Worm (Caenorhabditis elegans): ENCODE measurements around the gene rpn-12.

- no peak for TF ChIP-seq nhr-76 (tag; optimal IDR thresholded peaks at IDR 0.05)
- no peak for TF ChIP-seq lsy-2 (tag; optimal IDR thresholded peaks at IDR 0.05)
- TF ChIP-seq nhr-10 (tag; optimal IDR thresholded peaks at IDR 0.05): no peak
- TF ChIP-seq aha-1 (tag): no peak
- no peak for TF ChIP-seq Y5F2A.4 (GFP tag; optimal IDR thresholded peaks at IDR 0.05)
- TF ChIP-seq snpc-4 (tag; optimal IDR thresholded peaks at IDR 0.05): no peak
- TF ChIP-seq unc-39 (tag; optimal IDR thresholded peaks at IDR 0.05): no peak
- TF ChIP-seq ama-1 (optimal IDR thresholded peaks at IDR 0.05): no peak
Observed at ce11 chrII:11685177-11685576, 32.3 kb downstream of the rpn-12 start, which contains the start of gene C47D12.5.
